Fruit fly (Drosophila melanogaster): ENCODE measurements around the gene TwdlT.

DNA sequence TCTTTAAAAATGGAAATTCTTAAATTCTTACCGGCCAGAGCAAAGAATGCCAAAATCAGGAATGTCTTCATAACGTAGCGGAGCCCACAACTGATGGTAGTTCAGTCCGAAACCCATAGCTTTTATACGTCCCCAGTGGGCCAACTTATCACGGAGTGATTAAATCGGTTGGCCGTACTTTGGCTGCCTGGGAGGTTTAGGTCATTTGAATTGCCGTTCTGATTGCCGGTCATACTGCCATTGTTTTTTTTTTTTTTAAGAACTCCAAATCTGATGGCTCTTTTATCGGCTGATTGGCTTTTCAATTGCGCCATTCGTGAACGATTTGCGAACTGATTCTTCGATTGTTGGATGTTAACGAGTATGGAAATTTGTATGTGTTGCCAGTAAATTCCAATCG lies 25.9 kb upstream of the TwdlT start, which contains the start of gene CG6277:
- TF ChIP-seq Dfd (GFP tag; optimal IDR thresholded peaks at IDR 0.05): no peak
- TF ChIP-seq sqz (GFP tag; optimal IDR thresholded peaks at IDR 0.05): no peak
- TF ChIP-seq fd64A (GFP tag; optimal IDR thresholded peaks at IDR 0.05): no peak
- TF ChIP-seq jing (GFP tag; optimal IDR thresholded peaks at IDR 0.05): no peak
- TF ChIP-seq bbx (GFP tag; IDR thresholded peaks at IDR 0.05; ENCODE audit: partially characterized antibody): no peak
- TF ChIP-seq kni (GFP tag; optimal IDR thresholded peaks at IDR 0.05): no peak
- TF ChIP-seq CG7271 (tag; optimal IDR thresholded peaks at IDR 0.05): no peak
- TF ChIP-seq zfh1 (GFP tag; IDR thresholded peaks at IDR 0.05): no peak
- no peak for TF ChIP-seq CG8281 (tag; optimal IDR thresholded peaks at IDR 0.05)
- no peak for TF ChIP-seq az2 (GFP tag; optimal IDR thresholded peaks at IDR 0.05)
- TF ChIP-seq CG3995 (GFP tag; optimal IDR thresholded peaks at IDR 0.05): no peak
- TF ChIP-seq h (optimal IDR thresholded peaks at IDR 0.05): no peak
- no peak for TF ChIP-seq pfk (GFP tag; optimal IDR thresholded peaks at IDR 0.05)
- no peak for TF ChIP-seq schlank (tag; optimal IDR thresholded peaks at IDR 0.05)

Data from whole organism, embryonic.